Worm (Caenorhabditis elegans) whole organism, L1 larva: ENCODE measurements around the gene srd-56.

ENCODE experiments used
- C16A3.4 ChIP-seq: fragments of 150-350 bp; optimal IDR thresholded peaks from 2 replicates; lab custom pipeline; 2014; ENCODE audit warnings: missing biosample characterization, missing genetic modification characterization
- F16B12.6 ChIP-seq: fragments of 150-350 bp; optimal IDR thresholded peaks from 2 replicates; lab custom pipeline; 2014; ENCODE audit warnings: missing biosample characterization, missing genetic modification characterization
- aha-1 ChIP-seq: fragments of 150-350 bp; optimal IDR thresholded peaks from 2 replicates; lab custom pipeline; 2014; ENCODE audit warnings: missing biosample characterization, missing genetic modification characterization
- alr-1 ChIP-seq: fragments of 200-800 bp; sonication (Bioruptor generic); optimal IDR thresholded peaks from 2 replicates; lab custom pipeline; 2018; ENCODE audit warnings: borderline replicate concordance, mild to moderate bottlenecking, missing genetic modification characterization, missing compliant biosample characterization
- ama-1 ChIP-seq: fragments of 150-350 bp; optimal IDR thresholded peaks from 2 replicates; lab custom pipeline; 2014
- ceh-63 ChIP-seq: fragments of 200-800 bp; sonication (Bioruptor generic); optimal IDR thresholded peaks from 2 replicates; lab custom pipeline; 2018; ENCODE audit warnings: mild to moderate bottlenecking, missing genetic modification characterization, missing compliant biosample characterization
- ces-1 ChIP-seq: fragments of 150-350 bp; optimal IDR thresholded peaks from 2 replicates; lab custom pipeline; 2014; ENCODE audit warnings: missing biosample characterization, missing genetic modification reagents, missing genetic modification characterization
- efl-1 ChIP-seq, 4 experiments: fragments of 150-350 bp; optimal IDR thresholded peaks in 3 of 4; peaks in 1 of 4; 1 replicate in 1 of 4; 2 replicates in 3 of 4; lab custom pipeline; 2014; ENCODE audit warnings: missing biosample characterization in 2 of 4, missing genetic modification characterization in 2 of 4, missing genetic modification reagents in 2 of 4
- efl-3 ChIP-seq: fragments of 200-800 bp; sonication (Bioruptor generic); optimal IDR thresholded peaks from 2 replicates; lab custom pipeline; 2018; ENCODE audit warnings: mild to moderate bottlenecking, missing genetic modification characterization, missing compliant biosample characterization
- egl-13 ChIP-seq: sonication (generic microtip); optimal IDR thresholded peaks from 2 replicates; lab custom pipeline; 2016; ENCODE audit warnings: missing genotype, missing genetic modification reagents, missing genetic modification characterization, missing compliant biosample characterization
- elt-2 ChIP-seq: sonication (generic microtip); optimal IDR thresholded peaks from 2 replicates; lab custom pipeline; 2016; ENCODE audit warnings: missing genetic modification characterization, mild to moderate bottlenecking, inconsistent platforms, missing compliant biosample characterization, missing genetic modification reagents
- fos-1 ChIP-seq: fragments of 150-350 bp; optimal IDR thresholded peaks from 2 replicates; lab custom pipeline; 2014; ENCODE audit warnings: missing biosample characterization, missing genetic modification characterization
- grh-1 ChIP-seq: fragments of 200-800 bp; sonication (Bioruptor generic); IDR thresholded peaks from 2 replicates; pipeline ENCODE4 v1.3.6; 2022; ENCODE audit warnings: missing genetic modification reagents, missing genetic modification characterization, missing compliant biosample characterization
- hlh-17 ChIP-seq: fragments of 200-800 bp; sonication (Bioruptor generic); optimal IDR thresholded peaks from 2 replicates; lab custom pipeline; 2018; ENCODE audit warnings: missing genetic modification characterization, mild to moderate bottlenecking, missing compliant biosample characterization, moderate library complexity, borderline replicate concordance
- hlh-4 ChIP-seq: sonication (generic microtip); optimal IDR thresholded peaks from 2 replicates; lab custom pipeline; 2016; ENCODE audit warnings: mild to moderate bottlenecking, missing genetic modification characterization, missing compliant biosample characterization
- hpl-2 ChIP-seq: fragments of 150-350 bp; optimal IDR thresholded peaks from 2 replicates; lab custom pipeline; 2014; ENCODE audit warnings: missing biosample characterization, missing genetic modification reagents, missing genetic modification characterization
- irx-1 ChIP-seq: sonication (generic microtip); optimal IDR thresholded peaks from 2 replicates; lab custom pipeline; 2016; ENCODE audit warnings: missing genetic modification characterization, missing compliant biosample characterization
- lin-13 ChIP-seq: fragments of 150-350 bp; optimal IDR thresholded peaks from 2 replicates; lab custom pipeline; 2014; ENCODE audit warnings: missing biosample characterization, missing genetic modification reagents, missing genetic modification characterization
- lin-15B ChIP-seq: fragments of 150-350 bp; sonication (generic microtip); optimal IDR thresholded peaks from 3 replicates; lab custom pipeline; 2014; ENCODE audit warnings: missing biosample characterization, missing genetic modification characterization
- lin-35 ChIP-seq, 2 experiments: fragments of 150-350 bp; optimal IDR thresholded peaks; 2 replicates each; lab custom pipeline; 2014; ENCODE audit warnings: missing biosample characterization in 2 of 2, missing genetic modification characterization in 2 of 2, missing genetic modification reagents in 2 of 2
- lin-39 ChIP-seq: fragments of 150-350 bp; optimal IDR thresholded peaks from 2 replicates; lab custom pipeline; 2014; ENCODE audit warnings: missing biosample characterization, missing genetic modification reagents, missing genetic modification characterization
- lir-3 ChIP-seq: sonication (generic microtip); optimal IDR thresholded peaks from 2 replicates; lab custom pipeline; 2016; ENCODE audit warnings: mild to moderate bottlenecking, missing genetic modification characterization, moderate library complexity, missing compliant biosample characterization; ENCODE audit not compliant: poor library complexity
- lsy-2 ChIP-seq, 2 experiments: fragments of 150-350 bp; optimal IDR thresholded peaks; 2 replicates each; lab custom pipeline; 2014; ENCODE audit warnings: missing biosample characterization in 2 of 2, missing genetic modification characterization in 2 of 2
- mdl-1 ChIP-seq, 2 experiments: fragments of 150-350 bp; optimal IDR thresholded peaks; 2 replicates each; lab custom pipeline; 2014 to 2017; ENCODE audit warnings: missing biosample characterization in 2 of 2, missing genetic modification characterization in 2 of 2, inconsistent platforms in 1 of 2
- mef-2 ChIP-seq: fragments of 150-350 bp; optimal IDR thresholded peaks from 2 replicates; lab custom pipeline; 2014; ENCODE audit warnings: missing biosample characterization, missing genetic modification characterization
- nhr-11 ChIP-seq: fragments of 150-350 bp; optimal IDR thresholded peaks from 2 replicates; lab custom pipeline; 2014; ENCODE audit warnings: missing biosample characterization, missing genetic modification characterization
- nhr-19 ChIP-seq: fragments of 200-800 bp; sonication (Bioruptor generic); conservative IDR thresholded peaks from 2 replicates; pipeline ENCODE4 v1.3.6; 2022; ENCODE audit warnings: missing genetic modification characterization, missing compliant biosample characterization
- nhr-20 ChIP-seq: sonication (generic microtip); optimal IDR thresholded peaks from 2 replicates; lab custom pipeline; 2016; ENCODE audit warnings: mild to moderate bottlenecking, missing genetic modification characterization, missing compliant biosample characterization
- nhr-237 ChIP-seq: fragments of 150-350 bp; optimal IDR thresholded peaks from 2 replicates; lab custom pipeline; 2014; ENCODE audit warnings: missing biosample characterization, missing genetic modification characterization
- nhr-71 ChIP-seq: sonication (generic microtip); optimal IDR thresholded peaks from 2 replicates; lab custom pipeline; 2016; ENCODE audit warnings: mild to moderate bottlenecking, missing genetic modification characterization, moderate library complexity, missing compliant biosample characterization
- nhr-90 ChIP-seq: sonication (generic microtip); optimal IDR thresholded peaks from 2 replicates; lab custom pipeline; 2016; ENCODE audit warnings: mild to moderate bottlenecking, missing genetic modification characterization, missing compliant biosample characterization; ENCODE audit not compliant: poor library complexity
- pag-3 ChIP-seq: sonication (generic microtip); optimal IDR thresholded peaks from 2 replicates; lab custom pipeline; 2017; ENCODE audit warnings: missing genetic modification characterization, mild to moderate bottlenecking, missing compliant biosample characterization, antibody characterized with exemption, borderline replicate concordance; ENCODE audit not compliant: insufficient read depth
- snu-23 ChIP-seq: sonication (generic microtip); optimal IDR thresholded peaks from 2 replicates; lab custom pipeline; 2016; ENCODE audit warnings: missing genetic modification characterization, missing compliant biosample characterization
- tbx-2 ChIP-seq: sonication (generic microtip); optimal IDR thresholded peaks from 2 replicates; lab custom pipeline; 2016; ENCODE audit warnings: missing genetic modification characterization, missing compliant biosample characterization
- unc-130 ChIP-seq: fragments of 150-350 bp; optimal IDR thresholded peaks from 2 replicates; lab custom pipeline; 2017; ENCODE audit warnings: missing biosample characterization, missing genetic modification characterization, inconsistent platforms
- unc-30 ChIP-seq: sonication (generic microtip); optimal IDR thresholded peaks from 2 replicates; lab custom pipeline; 2017; ENCODE audit warnings: missing biosample characterization, missing genetic modification characterization
- unc-62 ChIP-seq: fragments of 150-350 bp; optimal IDR thresholded peaks from 2 replicates; lab custom pipeline; 2014; ENCODE audit warnings: missing biosample characterization, missing genetic modification reagents, missing genetic modification characterization
- unc-86 ChIP-seq: sonication (generic microtip); optimal IDR thresholded peaks from 2 replicates; lab custom pipeline; 2016; ENCODE audit warnings: missing genetic modification characterization, missing compliant biosample characterization
- ztf-11 ChIP-seq, 2 experiments: sonication (generic microtip); optimal IDR thresholded peaks; 2 replicates each; lab custom pipeline; 2016 to 2017; ENCODE audit warnings: missing genetic modification characterization in 2 of 2, missing biosample characterization in 1 of 2, missing compliant biosample characterization in 1 of 2

srd-56 gene

ce11 chrII:7238248-7238647 is 35.2 kb upstream of the srd-56 start, which contains the start of gene aqp-1:
TSS of gene aqp-1 (minus strand) at chrII:7238349.
- TF ChIP-seq nhr-90 (tag; lab: Kevin White, UChicago) (no peak), ztf-11 (tag; optimal IDR thresholded peaks at IDR 0.05; lab: Kevin White, UChicago) (no peak), nhr-20 (peak; percentile 23), nhr-237 (tag; lab: Kevin White, UChicago) (no peak), egl-13 (no peak), lin-35 (GFP tag; optimal IDR thresholded peaks at IDR 0.05; lab: Kevin White, UChicago) (peak in 1 of 2 experiments; percentile 53), efl-1 (optimal IDR thresholded peaks at IDR 0.05; lab: Kevin White, UChicago) (no peak), efl-1 (GFP tag; optimal IDR thresholded peaks at IDR 0.05 in 1 of 2; lab: Kevin White, UChicago) (peak in 1 of 2 experiments; percentile 87), mdl-1 (tag; optimal IDR thresholded peaks at IDR 0.05; lab: Kevin White, UChicago) (peak in 1 of 2 experiments; percentile 2), fos-1 (tag; lab: Kevin White, UChicago) (no peak), nhr-19 (peak; percentile 68), aha-1 (no peak), nhr-71 (peak; percentile 16), elt-2 (peak; percentile 95), lir-3 (tag; lab: Kevin White, UChicago) (no peak), ama-1 (lab: Kevin White, UChicago) (no peak), unc-130 (tag; lab: Kevin White, UChicago) (no peak)

ce11 chrII:7236937-7237336 is 33.9 kb upstream of the srd-56 start:
- TF ChIP-seq lin-15B (tag; lab: Kevin White, UChicago) (no peak), lin-35 (GFP tag; optimal IDR thresholded peaks at IDR 0.05; lab: Kevin White, UChicago) (peak in 1 of 2 experiments; percentile 17), elt-2 (peak; percentile 8), grh-1 (GFP tag; lab: Robert Waterston, UW) (no peak), lin-39 (tag; lab: Kevin White, UChicago) (no peak), efl-1 (optimal IDR thresholded peaks at IDR 0.05; lab: Kevin White, UChicago) (no peak), efl-1 (GFP tag; optimal IDR thresholded peaks at IDR 0.05 in 1 of 2; lab: Kevin White, UChicago) (peak in 1 of 2 experiments; percentile 33), unc-62 (no peak), hlh-4 (tag; lab: Kevin White, UChicago) (no peak), nhr-71 (peak; percentile 2), C16A3.4 (tag; lab: Kevin White, UChicago) (no peak)

- TF ChIP-seq ceh-63 (GFP tag; lab: Kevin White, UChicago) (no peak), ces-1 (GFP tag; lab: Kevin White, UChicago) (no peak), nhr-11 (no peak), efl-3 (GFP tag; lab: Kevin White, UChicago) (no peak), tbx-2 (tag; lab: Kevin White, UChicago) (no peak), lin-35 (GFP tag; optimal IDR thresholded peaks at IDR 0.05; lab: Kevin White, UChicago) (peak in 1 of 2 experiments; percentile 4), pag-3 (no peak), alr-1 (tag; lab: Kevin White, UChicago) (no peak), snu-23 (GFP tag; lab: Kevin White, UChicago) (no peak), ama-1 (lab: Kevin White, UChicago) (no peak), hlh-17 (GFP tag; lab: Kevin White, UChicago) (no peak), lin-39 (tag; lab: Kevin White, UChicago) (no peak), mdl-1 (tag; optimal IDR thresholded peaks at IDR 0.05; lab: Kevin White, UChicago) (no peak), efl-1 (optimal IDR thresholded peaks at IDR 0.05; lab: Kevin White, UChicago) (no peak), efl-1 (GFP tag; optimal IDR thresholded peaks at IDR 0.05 in 1 of 2; lab: Kevin White, UChicago) (peak in 1 of 2 experiments; percentile 65), irx-1 (no peak), hpl-2 (no peak), elt-2 (peak; percentile 32), mef-2 (no peak), unc-86 (tag; lab: Kevin White, UChicago) (no peak), grh-1 (GFP tag; lab: Robert Waterston, UW) (no peak), lsy-2 (tag; optimal IDR thresholded peaks at IDR 0.05; lab: Kevin White, UChicago) (no peak), lin-13 (GFP tag; lab: Kevin White, UChicago) (no peak), F16B12.6 (no peak), unc-30 (no peak)
These were observed 30.3 kb upstream of the srd-56 start for ce11 chrII:7233274-7233673.
